Worm (Caenorhabditis elegans): ENCODE measurements around the gene D1086.10.

ce11 chrV:14033649-14034048 lies 48.9 kb upstream of the D1086.10 start, which contains the start of gene ins-10:
- TF ChIP-seq ama-1 (optimal IDR thresholded peaks at IDR 0.05) (no peak), hmg-4 (GFP tag; optimal IDR thresholded peaks at IDR 0.05) (no peak), scrt-1 (GFP tag; IDR thresholded peaks at IDR 0.05) (no peak), sea-1 (GFP tag; conservative IDR thresholded peaks at IDR 0.05) (no peak), ceh-13 (GFP tag; optimal IDR thresholded peaks at IDR 0.05) (no peak), flt-1 (GFP tag; IDR thresholded peaks at IDR 0.05) (no peak), B0310.2 (tag; optimal IDR thresholded peaks at IDR 0.05) (no peak)

All from whole organism, early embryonic.